Worm (Caenorhabditis elegans) whole organism, L4 larva: ENCODE data around the gene lin-7.

Experiments used
- ama-1 ChIP-seq: fragments of 150-350 bp; optimal IDR thresholded peaks from 2 replicates; lab custom pipeline; 2014; ENCODE audit warnings: inconsistent platforms, mixed read lengths
- dmd-9 ChIP-seq: fragments of 200-800 bp; sonication (Bioruptor generic); IDR thresholded peaks from 2 replicates; pipeline ENCODE4 v1.3.6; 2022; ENCODE audit warnings: missing genetic modification reagents, missing genetic modification characterization, missing compliant biosample characterization
- mdl-1 ChIP-seq, 2 experiments: fragments of 150-350 bp in 1 of 2; sonication (generic microtip) in 1 of 2; optimal IDR thresholded peaks; 2 replicates each; lab custom pipeline; 2014 to 2017; ENCODE audit warnings: missing biosample characterization in 2 of 2, missing genetic modification characterization in 2 of 2
- nhr-102 ChIP-seq: sonication (generic microtip); optimal IDR thresholded peaks from 2 replicates; lab custom pipeline; 2016; ENCODE audit warnings: mild to moderate bottlenecking, missing genetic modification characterization, moderate library complexity, missing compliant biosample characterization
- nhr-11 ChIP-seq: fragments of 150-350 bp; optimal IDR thresholded peaks from 2 replicates; lab custom pipeline; 2014; ENCODE audit warnings: missing biosample characterization, missing genetic modification characterization
- nhr-25 ChIP-seq: sonication (generic microtip); optimal IDR thresholded peaks from 2 replicates; lab custom pipeline; 2017; ENCODE audit warnings: missing genetic modification characterization, mild to moderate bottlenecking, missing compliant biosample characterization, antibody characterized with exemption, moderate library complexity, borderline replicate concordance; ENCODE audit not compliant: insufficient read depth
- pqm-1 ChIP-seq: sonication (generic microtip); optimal IDR thresholded peaks from 2 replicates; lab custom pipeline; 2017; ENCODE audit warnings: missing biosample characterization, missing genetic modification characterization
- snpc-4 ChIP-seq: fragments of 150-350 bp; optimal IDR thresholded peaks from 2 replicates; lab custom pipeline; 2014; ENCODE audit warnings: missing biosample characterization, missing genetic modification characterization

DNA sequence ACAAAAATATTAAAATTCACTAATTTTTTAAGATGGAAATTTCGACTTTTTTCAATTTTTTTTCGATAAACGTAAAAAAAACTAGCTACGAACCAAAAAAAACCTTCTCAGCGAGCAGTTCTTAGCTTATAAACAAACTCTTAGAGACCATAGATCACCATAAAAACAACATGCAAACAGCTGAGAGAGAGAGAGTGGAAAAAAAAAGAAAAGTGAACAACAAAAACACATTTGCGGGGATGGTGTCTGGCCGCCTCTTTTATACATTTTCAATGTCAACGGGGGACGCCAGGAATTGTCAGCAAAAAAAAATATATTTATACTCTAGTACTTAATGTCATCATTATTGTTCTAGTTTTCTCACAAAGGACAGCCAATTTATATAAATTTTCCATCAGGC, 37.7 kb downstream of the lin-7 start:
- TF ChIP-seq nhr-25 (tag; lab: Kevin White, UChicago) (no peak), nhr-11 (no peak), ama-1 (lab: Kevin White, UChicago) (no peak), dmd-9 (GFP tag; lab: Robert Waterston, UW) (no peak), nhr-102 (tag; lab: Kevin White, UChicago) (no peak), pqm-1 (tag; lab: Kevin White, UChicago) (no peak), snpc-4 (tag; lab: Kevin White, UChicago) (no peak), mdl-1 (tag; optimal IDR thresholded peaks at IDR 0.05; lab: Kevin White, UChicago) (no peak)
